Fruit fly (Drosophila melanogaster) whole organism, embryonic: Measurements from ENCODE around the gene yellow-e3.

ENCODE experiments used
- CG10654 ChIP-seq: fragments of 200-800 bp; sonication (Bioruptor generic); optimal IDR thresholded peaks from 2 replicates; lab custom pipeline; 2016; ENCODE audit warnings: missing biosample characterization, missing genetic modification characterization
- CG11085 ChIP-seq: fragments of 200-800 bp; sonication (Bioruptor generic); IDR thresholded peaks from 2 replicates; pipeline ENCODE4 v1.3.6; 2022; ENCODE audit warnings: missing biosample characterization, missing genetic modification characterization
- CG15269 ChIP-seq: fragments of 200-800 bp; sonication (Bioruptor generic); optimal IDR thresholded peaks from 2 replicates; lab custom pipeline; 2018; ENCODE audit warnings: missing biosample characterization, mild to moderate bottlenecking, missing genetic modification characterization, moderate library complexity
- CG17829 ChIP-seq: fragments of 200-800 bp; optimal IDR thresholded peaks from 2 replicates; lab custom pipeline; 2019; ENCODE audit warnings: missing biosample characterization, mild to moderate bottlenecking, missing genetic modification characterization, moderate library complexity
- CG18476 ChIP-seq: fragments of 200-800 bp; sonication (Bioruptor generic); optimal IDR thresholded peaks from 2 replicates; lab custom pipeline; 2016; ENCODE audit warnings: missing biosample characterization, mild to moderate bottlenecking, missing genetic modification characterization
- CG3065 ChIP-seq: fragments of 200-800 bp; sonication (Bioruptor generic); optimal IDR thresholded peaks from 2 replicates; lab custom pipeline; 2016; ENCODE audit warnings: missing biosample characterization, missing genetic modification characterization
- CG42726 ChIP-seq: fragments of 200-800 bp; sonication (Bioruptor generic); IDR thresholded peaks from 2 replicates; pipeline ENCODE4 v1.3.6; 2022; ENCODE audit warnings: missing biosample characterization, missing genetic modification characterization; ENCODE audit not compliant: partially characterized antibody
- CG5953 ChIP-seq: fragments of 200-800 bp; sonication (Bioruptor generic); IDR thresholded peaks from 2 replicates; pipeline ENCODE4 v1.3.6; 2022; ENCODE audit warnings: missing biosample characterization, missing genetic modification characterization
- CG7372 ChIP-seq: fragments of 200-800 bp; sonication (Bioruptor generic); IDR thresholded peaks from 2 replicates; pipeline ENCODE4 v1.3.6; 2022; ENCODE audit warnings: missing biosample characterization, missing genetic modification characterization
- CG8281 ChIP-seq: fragments of 200-800 bp; sonication (Bioruptor generic); optimal IDR thresholded peaks from 2 replicates; lab custom pipeline; 2018; ENCODE audit warnings: missing biosample characterization, mild to moderate bottlenecking, missing genetic modification characterization, moderate library complexity
- CG8944 ChIP-seq: fragments of 200-800 bp; sonication (Bioruptor generic); optimal IDR thresholded peaks from 3 replicates; lab custom pipeline; 2016; ENCODE audit warnings: missing biosample characterization, missing genetic modification characterization
- CG9437 ChIP-seq: fragments of 200-800 bp; sonication (Bioruptor generic); optimal IDR thresholded peaks from 2 replicates; lab custom pipeline; 2018; ENCODE audit warnings: missing biosample characterization, mild to moderate bottlenecking, missing genetic modification characterization
- Dfd ChIP-seq, 2 experiments: fragments of >200 bp; optimal IDR thresholded peaks; 2 replicates each; lab custom pipeline; 2017; ENCODE audit warnings: missing biosample characterization in 2 of 2, missing genetic modification characterization in 2 of 2
- Ets65A ChIP-seq: fragments of 200-800 bp; sonication (Bioruptor generic); peaks from one replicate; lab custom pipeline; 2016; ENCODE audit warnings: missing biosample characterization, missing genetic modification characterization
- Hand ChIP-seq: fragments of 200-800 bp; sonication (Bioruptor generic); optimal IDR thresholded peaks from 2 replicates; lab custom pipeline; 2017; ENCODE audit warnings: mild to moderate bottlenecking, missing biosample characterization, missing genetic modification reagents, missing genetic modification characterization
- Med ChIP-seq: fragments of 200-800 bp; sonication (Bioruptor generic); peaks from one replicate; lab custom pipeline; 2016; ENCODE audit warnings: missing biosample characterization, missing genetic modification characterization, mild to moderate bottlenecking, inconsistent platforms, moderate library complexity
- Sin3A ChIP-seq: fragments of >200 bp; optimal IDR thresholded peaks from 2 replicates; lab custom pipeline; 2018
- Tbp ChIP-seq: fragments of >200 bp; optimal IDR thresholded peaks from 2 replicates; lab custom pipeline; 2018; ENCODE audit warnings: missing biosample characterization, missing genetic modification characterization
- abd-A ChIP-seq: fragments of 200-800 bp; sonication (Bioruptor generic); optimal IDR thresholded peaks from 3 replicates; lab custom pipeline; 2019; ENCODE audit warnings: missing biosample characterization, mild to moderate bottlenecking, missing genetic modification characterization, moderate library complexity
- bsh ChIP-seq, 2 experiments: fragments of 200-800 bp; sonication (Bioruptor generic); optimal IDR thresholded peaks; 2 replicates each; lab custom pipeline; 2017 to 2018; ENCODE audit warnings: mild to moderate bottlenecking in 2 of 2, missing biosample characterization in 2 of 2, missing genetic modification characterization in 2 of 2, moderate library complexity in 1 of 2
- cwo ChIP-seq: fragments of 200-800 bp; sonication (Bioruptor generic); optimal IDR thresholded peaks from 3 replicates; lab custom pipeline; 2017; ENCODE audit warnings: missing biosample characterization, missing genetic modification characterization, mild to moderate bottlenecking, moderate library complexity, missing genetic modification reagents
- lmd ChIP-seq: fragments of 200-800 bp; sonication (Bioruptor generic); IDR thresholded peaks from 2 replicates; pipeline ENCODE4 v1.3.6; 2022; ENCODE audit warnings: missing biosample characterization, missing genetic modification characterization
- mam ChIP-seq: fragments of 200-800 bp; sonication (Bioruptor generic); optimal IDR thresholded peaks from 3 replicates; lab custom pipeline; 2016; ENCODE audit warnings: missing biosample characterization, missing genetic modification characterization
- ranshi ChIP-seq: fragments of 200-800 bp; sonication (Bioruptor generic); IDR thresholded peaks from 2 replicates; pipeline ENCODE4 v1.3.6; 2022; ENCODE audit warnings: missing biosample characterization, missing genetic modification characterization
- repo ChIP-seq: fragments of 200-800 bp; sonication (Bioruptor generic); optimal IDR thresholded peaks from 2 replicates; lab custom pipeline; 2016; ENCODE audit warnings: missing biosample characterization, missing genetic modification characterization
- scrt ChIP-seq: fragments of 200-800 bp; sonication (Bioruptor generic); optimal IDR thresholded peaks from 2 replicates; lab custom pipeline; 2018; ENCODE audit warnings: missing biosample characterization, mild to moderate bottlenecking, missing genetic modification characterization, moderate library complexity
- sens ChIP-seq: fragments of 200-800 bp; sonication (Bioruptor generic); peaks from one replicate; lab custom pipeline; 2016; ENCODE audit warnings: missing biosample characterization, missing genetic modification characterization
- twi ChIP-seq: fragments of 200-800 bp; optimal IDR thresholded peaks from 2 replicates; lab custom pipeline; 2019; ENCODE audit warnings: missing biosample characterization, mild to moderate bottlenecking, missing genetic modification characterization, moderate library complexity

Gene yellow-e3

DNA sequence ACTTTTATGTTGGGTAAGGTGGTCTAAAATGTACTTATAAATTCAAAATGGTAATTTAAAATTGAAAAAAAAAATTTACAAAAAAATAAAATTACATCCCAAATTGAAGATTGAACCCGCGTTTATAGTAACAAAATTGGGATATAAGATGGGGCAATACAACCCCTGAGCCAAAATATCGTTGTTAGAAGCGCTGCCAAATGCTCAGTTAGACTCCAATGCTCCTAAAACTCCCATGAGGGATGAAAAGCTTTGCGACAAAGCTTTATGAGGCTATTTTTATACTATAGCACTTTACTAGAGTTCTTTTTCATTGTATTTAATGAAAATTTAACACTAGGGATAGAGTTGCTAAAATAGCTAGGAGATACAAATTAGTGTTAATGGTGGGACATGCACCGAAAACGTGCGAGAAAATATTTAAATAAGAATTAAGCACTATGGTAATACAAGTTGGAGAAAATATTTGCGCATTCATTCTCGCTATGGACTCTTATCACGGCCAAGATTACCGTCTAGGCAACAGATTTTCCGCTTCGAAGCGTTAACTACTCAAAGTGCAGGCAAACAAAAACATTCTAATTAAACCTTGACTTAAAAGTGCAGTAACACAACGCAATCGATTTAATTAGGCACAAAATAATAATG lies 41.2 kb downstream of the yellow-e3 start (continued):
- TF ChIP-seq CG17829 (tag; lab: Kevin White, UChicago) = no peak
- no peak for TF ChIP-seq CG18476 (GFP tag; lab: Kevin White, UChicago)
- no peak for TF ChIP-seq bsh (GFP tag; optimal IDR thresholded peaks at IDR 0.05; lab: Kevin White, UChicago)

DNA sequence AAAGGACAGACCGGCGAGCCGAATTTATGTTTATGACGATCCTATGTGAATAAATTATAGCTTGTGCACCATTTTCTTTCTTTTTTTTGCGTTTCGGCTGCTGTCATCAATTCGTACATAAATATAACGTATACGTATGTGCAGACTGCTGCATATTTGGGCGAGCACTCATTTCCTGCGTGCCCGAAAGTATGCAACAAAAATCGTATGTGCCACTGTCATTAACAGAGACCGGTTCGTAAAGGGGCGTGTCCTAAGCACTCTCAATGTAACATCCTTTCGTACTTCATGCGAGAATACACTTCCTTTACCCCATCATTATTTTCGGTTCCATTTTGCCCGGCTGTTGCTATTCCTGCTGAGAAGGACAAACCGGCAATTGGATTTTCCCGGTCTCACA lies 44.6 kb downstream of the yellow-e3 start:
- TF ChIP-seq CG11085 (GFP tag; lab: Robert Waterston, UW) = no peak
- no peak for TF ChIP-seq CG8944
- TF ChIP-seq sens = peak; percentile 51
- TF ChIP-seq Med (GFP tag; lab: Kevin White, UChicago) = peak; percentile 61
- peak; percentile 30 for TF ChIP-seq CG3065 (GFP tag; lab: Kevin White, UChicago)
- peak; percentile 20 for TF ChIP-seq CG9437 (GFP tag; lab: Kevin White, UChicago)
- peak; percentile 60; the same call in 1 of the 2 replicates for TF ChIP-seq CG7372 (GFP tag; lab: Robert Waterston, UW)
- TF ChIP-seq, all 482 proteins: peak for 5

DNA sequence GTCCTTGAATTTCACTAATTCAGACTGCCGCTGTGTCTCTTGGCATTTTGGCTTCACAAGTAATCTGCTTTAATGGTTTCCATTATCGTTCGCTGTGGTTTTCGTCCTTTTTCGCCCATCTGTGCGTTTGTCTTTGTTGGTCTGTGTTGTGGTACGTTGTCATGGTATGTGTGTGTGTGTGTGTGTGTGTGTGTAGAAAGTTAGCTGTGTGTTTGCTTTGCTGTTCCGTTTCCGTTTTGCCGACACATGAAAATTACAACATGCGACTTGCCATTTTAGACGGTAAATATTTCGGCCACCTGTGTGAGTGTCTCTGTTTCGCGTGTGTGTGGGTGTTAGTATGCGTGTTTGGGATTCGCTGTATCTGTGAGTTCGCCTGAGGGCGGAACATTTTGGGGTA lies 47.7 kb downstream of the yellow-e3 start:
- TF ChIP-seq mam (GFP tag; lab: Kevin White, UChicago) (no peak), abd-A (tag; lab: Kevin White, UChicago) (peak; percentile 34), Dfd (GFP tag; optimal IDR thresholded peaks at IDR 0.05; lab: Kevin White, UChicago) (no peak), CG10654 (GFP tag; lab: Kevin White, UChicago) (no peak), repo (GFP tag; lab: Kevin White, UChicago) (no peak), CG15269 (no peak), cwo (GFP tag; lab: Kevin White, UChicago) (no peak), Tbp (no peak), CG42726 (no peak), Ets65A (GFP tag; lab: Kevin White, UChicago) (peak; percentile 80), lmd (GFP tag; lab: Robert Waterston, UW) (no peak), Hand (no peak), CG5953 (no peak), scrt (GFP tag; lab: Kevin White, UChicago) (peak; percentile 70), ranshi (GFP tag; lab: Robert Waterston, UW) (no peak), twi (no peak), Sin3A (no peak), CG8281 (no peak)
- TF ChIP-seq, all 482 proteins: peak for 3
